Fruit fly (Drosophila melanogaster): Measurements from ENCODE around the gene skd.

The skd gene

dm6 chr3L:21031093-21031930 is 4.1 kb upstream of the skd start, which contains the start of the genes CG10584 and Polr3E (continued):
- peak; percentile 76 for TF ChIP-seq exex (tag; optimal IDR thresholded peaks at IDR 0.05)
- TF ChIP-seq CG2199 (GFP tag; IDR thresholded peaks at IDR 0.05): no peak
- TF ChIP-seq CG13123 (GFP tag; optimal IDR thresholded peaks at IDR 0.05): peak; percentile 80
- peak; percentile 82 for TF ChIP-seq vvl (GFP tag; IDR thresholded peaks at IDR 0.05)
- peak; percentile 64 for TF ChIP-seq CG7928 (GFP tag; optimal IDR thresholded peaks at IDR 0.05)
- TF ChIP-seq fu2 (GFP tag; optimal IDR thresholded peaks at IDR 0.05): peak; percentile 17
- peak; percentile 92 for TF ChIP-seq zen (tag; optimal IDR thresholded peaks at IDR 0.05)
- peak; percentile 93 for TF ChIP-seq CG17359 (tag; optimal IDR thresholded peaks at IDR 0.05)
- peak; percentile 92 for TF ChIP-seq Hand (GFP tag; optimal IDR thresholded peaks at IDR 0.05)
- TF ChIP-seq gro (GFP tag; optimal IDR thresholded peaks at IDR 0.05): peak; percentile 42
- TF ChIP-seq odd (GFP tag; optimal IDR thresholded peaks at IDR 0.05): peak; percentile 98
- peak; percentile 91 for TF ChIP-seq salm (tag; optimal IDR thresholded peaks at IDR 0.05)
- peak; percentile 45 for TF ChIP-seq gcm2 (GFP tag; optimal IDR thresholded peaks at IDR 0.05)
- TF ChIP-seq CG32772 (GFP tag; IDR thresholded peaks at IDR 0.05): peak; percentile 73
- TF ChIP-seq insv (GFP tag; optimal IDR thresholded peaks at IDR 0.05): peak in 1 of 2 experiments; percentile 79
- peak; percentile 57; the same call in 2 of the 3 replicates for TF ChIP-seq otp (GFP tag; IDR thresholded peaks at IDR 0.05)
- TF ChIP-seq eyg (GFP tag; optimal IDR thresholded peaks at IDR 0.05): peak; percentile 21
- TF ChIP-seq dpn (GFP tag; optimal IDR thresholded peaks at IDR 0.05): peak; percentile 56 to 90
- TF ChIP-seq dati (GFP tag; IDR thresholded peaks at IDR 0.05): peak; percentile 9; the same call in 1 of the 2 replicates
- TF ChIP-seq CG30431 (GFP tag; optimal IDR thresholded peaks at IDR 0.05): peak; percentile 87
- TF ChIP-seq gsb-n (tag; optimal IDR thresholded peaks at IDR 0.05): peak; percentile 92
- TF ChIP-seq klu (GFP tag; IDR thresholded peaks at IDR 0.05): peak; percentile 75
- peak; percentile 60 for TF ChIP-seq GATAe (GFP tag; conservative IDR thresholded peaks at IDR 0.05)
- peak; percentile 67 for TF ChIP-seq CG17328 (GFP tag; IDR thresholded peaks at IDR 0.05)
- TF ChIP-seq BtbVII (GFP tag; optimal IDR thresholded peaks at IDR 0.05): peak; percentile 95
- peak; percentile 77 for TF ChIP-seq CG18011 (GFP tag; optimal IDR thresholded peaks at IDR 0.05)
- TF ChIP-seq Hr78 (GFP tag; optimal IDR thresholded peaks at IDR 0.05): peak in 1 of 2 experiments; percentile 83
- no peak for TF ChIP-seq jumu (GFP tag; optimal IDR thresholded peaks at IDR 0.05)
- TF ChIP-seq jing (GFP tag; optimal IDR thresholded peaks at IDR 0.05): peak; percentile 56
- peak; percentile 97 for TF ChIP-seq gem (tag; optimal IDR thresholded peaks at IDR 0.05)
- TF ChIP-seq run (tag; optimal IDR thresholded peaks at IDR 0.05): peak; percentile 87
- peak; percentile 54 for TF ChIP-seq CG6791 (GFP tag; IDR thresholded peaks at IDR 0.05; ENCODE audit: partially characterized antibody)
- TF ChIP-seq MESR4 (GFP tag; optimal IDR thresholded peaks at IDR 0.05): peak; percentile 69
- peak; percentile 90 for TF ChIP-seq CG10431 (GFP tag; optimal IDR thresholded peaks at IDR 0.05)
- peak; percentile 93 for TF ChIP-seq Dek (tag; optimal IDR thresholded peaks at IDR 0.05)
- peak; percentile 67 for TF ChIP-seq wek (GFP tag; optimal IDR thresholded peaks at IDR 0.05)
- TF ChIP-seq CG4617 (GFP tag; optimal IDR thresholded peaks at IDR 0.05; ENCODE audit: borderline replicate concordance): peak; percentile 74
- TF ChIP-seq ato (GFP tag; IDR thresholded peaks at IDR 0.05; ENCODE audit: partially characterized antibody): no peak
- no peak for TF ChIP-seq yki (optimal IDR thresholded peaks at IDR 0.05)
- peak; percentile 61 for TF ChIP-seq Hsf (GFP tag; optimal IDR thresholded peaks at IDR 0.05)
- peak; percentile 62; the same call in 1 of the 2 replicates for TF ChIP-seq CG8765 (GFP tag; IDR thresholded peaks at IDR 0.05)
- TF ChIP-seq CG12299 (tag; optimal IDR thresholded peaks at IDR 0.05): peak; percentile 93
- no peak for TF ChIP-seq her (GFP tag; optimal IDR thresholded peaks at IDR 0.05)
- TF ChIP-seq CG12071 (GFP tag; optimal IDR thresholded peaks at IDR 0.05): peak; percentile 73
- TF ChIP-seq cg (GFP tag; optimal IDR thresholded peaks at IDR 0.05): no peak
- TF ChIP-seq CG7786 (GFP tag; optimal IDR thresholded peaks at IDR 0.05): peak; percentile 18
- peak; percentile 66 for TF ChIP-seq tup (GFP tag; optimal IDR thresholded peaks at IDR 0.05)
- TF ChIP-seq ranshi (GFP tag; IDR thresholded peaks at IDR 0.05): peak; percentile 71; the same call in 1 of the 2 replicates
